Worm (Caenorhabditis elegans) whole organism, L2 larva: ENCODE data around the gene R07H5.16.
"Not testable (repeated sequence)": the region's sequence is repeated elsewhere in the genome, so short reads cannot be mapped to it uniquely, and the experiment has no call there.

Source experiments
- F13H6.1 ChIP-seq: sonication (generic microtip); optimal IDR thresholded peaks from 2 replicates; lab custom pipeline; 2016; ENCODE audit warnings: missing genetic modification characterization, missing compliant biosample characterization
- R02D3.7 ChIP-seq: fragments of 150-350 bp; optimal IDR thresholded peaks from 2 replicates; lab custom pipeline; 2014; ENCODE audit warnings: missing biosample characterization, missing genetic modification characterization
- Y55F3AM.14 ChIP-seq: fragments of 200-800 bp; sonication (Bioruptor generic); optimal IDR thresholded peaks from 2 replicates; lab custom pipeline; 2018; ENCODE audit warnings: mild to moderate bottlenecking, missing genetic modification characterization, missing compliant biosample characterization
- ZK546.5 ChIP-seq: sonication (generic microtip); optimal IDR thresholded peaks from 2 replicates; lab custom pipeline; 2017; ENCODE audit warnings: missing biosample characterization, missing genetic modification characterization
- alr-1 ChIP-seq: fragments of 150-350 bp; optimal IDR thresholded peaks from 2 replicates; lab custom pipeline; 2014; ENCODE audit warnings: missing biosample characterization, missing genetic modification characterization
- aly-2 ChIP-seq: fragments of 150-350 bp; optimal IDR thresholded peaks from 2 replicates; lab custom pipeline; 2014; ENCODE audit warnings: missing biosample characterization, missing genetic modification characterization
- ama-1 ChIP-seq: fragments of 150-350 bp; optimal IDR thresholded peaks from 2 replicates; lab custom pipeline; 2018; ENCODE audit warnings: inconsistent platforms
- ceh-16 ChIP-seq: fragments of 150-350 bp; optimal IDR thresholded peaks from 2 replicates; lab custom pipeline; 2014; ENCODE audit warnings: missing biosample characterization, missing genetic modification characterization
- ceh-82 ChIP-seq: fragments of 150-350 bp; optimal IDR thresholded peaks from 2 replicates; lab custom pipeline; 2014; ENCODE audit warnings: missing biosample characterization, missing genetic modification characterization
- crh-2 ChIP-seq: sonication (generic microtip); optimal IDR thresholded peaks from 2 replicates; lab custom pipeline; 2017; ENCODE audit warnings: missing biosample characterization, missing genetic modification characterization
- dmd-4 ChIP-seq: sonication (generic microtip); optimal IDR thresholded peaks from 2 replicates; lab custom pipeline; 2017; ENCODE audit warnings: missing biosample characterization, missing genetic modification characterization
- egl-27 ChIP-seq: sonication (generic microtip); optimal IDR thresholded peaks from 3 replicates; lab custom pipeline; 2017; ENCODE audit warnings: missing biosample characterization, missing genetic modification reagents, missing genetic modification characterization
- elt-1 ChIP-seq: fragments of 150-350 bp; optimal IDR thresholded peaks from 2 replicates; lab custom pipeline; 2014; ENCODE audit warnings: missing biosample characterization, missing genetic modification characterization
- elt-3 ChIP-seq: sonication (generic microtip); optimal IDR thresholded peaks from 2 replicates; lab custom pipeline; 2017; ENCODE audit warnings: missing biosample characterization, missing genetic modification characterization
- fos-1 ChIP-seq: fragments of 150-350 bp; optimal IDR thresholded peaks from 2 replicates; lab custom pipeline; 2014; ENCODE audit warnings: missing biosample characterization, missing genetic modification characterization
- lin-11 ChIP-seq: fragments of 150-350 bp; sonication (generic microtip); optimal IDR thresholded peaks from 2 replicates; lab custom pipeline; 2014; ENCODE audit warnings: missing biosample characterization, missing genetic modification characterization, inconsistent platforms, mixed read lengths
- lin-13 ChIP-seq: fragments of 150-350 bp; optimal IDR thresholded peaks from 2 replicates; lab custom pipeline; 2014; ENCODE audit warnings: missing biosample characterization, missing genetic modification reagents, missing genetic modification characterization
- lin-39 ChIP-seq: fragments of 150-350 bp; optimal IDR thresholded peaks from 2 replicates; lab custom pipeline; 2014; ENCODE audit warnings: missing biosample characterization, missing genetic modification reagents, missing genetic modification characterization
- mab-5 ChIP-seq: fragments of 150-350 bp; optimal IDR thresholded peaks from 2 replicates; lab custom pipeline; 2014; ENCODE audit warnings: missing biosample characterization, missing genetic modification characterization
- mbf-1 ChIP-seq: sonication (generic microtip); optimal IDR thresholded peaks from 2 replicates; lab custom pipeline; 2017; ENCODE audit warnings: missing biosample characterization, missing genetic modification characterization
- mdl-1 ChIP-seq, 2 experiments: fragments of 150-350 bp in 1 of 2; sonication (generic microtip) in 1 of 2; optimal IDR thresholded peaks; 2 replicates each; lab custom pipeline; 2017; ENCODE audit warnings: missing biosample characterization in 2 of 2, missing genetic modification characterization in 2 of 2
- nhr-11 ChIP-seq: fragments of 150-350 bp; optimal IDR thresholded peaks from 2 replicates; lab custom pipeline; 2014; ENCODE audit warnings: missing biosample characterization, missing genetic modification characterization
- nhr-12 ChIP-seq: fragments of 150-350 bp; optimal IDR thresholded peaks from 2 replicates; lab custom pipeline; 2014; ENCODE audit warnings: missing biosample characterization, missing genetic modification characterization
- nhr-129 ChIP-seq: fragments of 150-350 bp; optimal IDR thresholded peaks from 2 replicates; lab custom pipeline; 2014; ENCODE audit warnings: missing biosample characterization, missing genetic modification characterization
- nhr-21 ChIP-seq: fragments of 150-350 bp; optimal IDR thresholded peaks from 2 replicates; lab custom pipeline; 2014; ENCODE audit warnings: missing biosample characterization, missing genetic modification characterization
- nhr-6 ChIP-seq: fragments of 150-350 bp; optimal IDR thresholded peaks from 2 replicates; lab custom pipeline; 2014; ENCODE audit warnings: missing biosample characterization, missing genetic modification characterization
- nhr-77 ChIP-seq: fragments of 150-350 bp; optimal IDR thresholded peaks from 2 replicates; lab custom pipeline; 2014; ENCODE audit warnings: missing biosample characterization, missing genetic modification characterization
- peb-1 ChIP-seq: fragments of 150-350 bp; optimal IDR thresholded peaks from 2 replicates; lab custom pipeline; 2014; ENCODE audit warnings: missing biosample characterization, missing genetic modification characterization
- sem-4 ChIP-seq: fragments of 150-350 bp; optimal IDR thresholded peaks from 2 replicates; lab custom pipeline; 2014; ENCODE audit warnings: missing biosample characterization, missing genetic modification reagents, missing genetic modification characterization
- skn-1 ChIP-seq: sonication (generic microtip); optimal IDR thresholded peaks from 2 replicates; lab custom pipeline; 2017; ENCODE audit warnings: missing biosample characterization, missing genetic modification characterization
- sma-3 ChIP-seq: sonication (generic microtip); optimal IDR thresholded peaks from 2 replicates; lab custom pipeline; 2016; ENCODE audit warnings: missing genetic modification reagents, missing genetic modification characterization, missing compliant biosample characterization
- sma-9 ChIP-seq, 2 experiments: fragments of 150-350 bp in 1 of 2; sonication (generic microtip) in 1 of 2; optimal IDR thresholded peaks; 2 replicates each; lab custom pipeline; 2014 to 2016; ENCODE audit warnings: missing genetic modification characterization in 2 of 2, mild to moderate bottlenecking in 1 of 2, missing biosample characterization in 1 of 2, missing compliant biosample characterization in 1 of 2, missing genetic modification reagents in 1 of 2, moderate library complexity in 1 of 2
- snpc-4 ChIP-seq: fragments of 150-350 bp; optimal IDR thresholded peaks from 2 replicates; lab custom pipeline; 2014; ENCODE audit warnings: missing biosample characterization, missing genetic modification characterization
- unc-39 ChIP-seq: fragments of 150-350 bp; optimal IDR thresholded peaks from 2 replicates; lab custom pipeline; 2014; ENCODE audit warnings: missing biosample characterization, missing genetic modification characterization
- unc-55 ChIP-seq: fragments of 150-350 bp; sonication (generic microtip); optimal IDR thresholded peaks from 3 replicates; lab custom pipeline; 2014; ENCODE audit warnings: missing biosample characterization, missing genetic modification reagents, missing genetic modification characterization
- zag-1 ChIP-seq: fragments of 150-350 bp; optimal IDR thresholded peaks from 2 replicates; lab custom pipeline; 2014; ENCODE audit warnings: missing biosample characterization, missing genetic modification characterization
- ztf-1 ChIP-seq: fragments of 200-800 bp; sonication (Bioruptor generic); conservative IDR thresholded peaks from 2 replicates; pipeline ENCODE4 v1.3.6; 2022; ENCODE audit warnings: missing genetic modification characterization, missing compliant biosample characterization
- ztf-4 ChIP-seq: fragments of 150-350 bp; optimal IDR thresholded peaks from 2 replicates; lab custom pipeline; 2014; ENCODE audit warnings: missing biosample characterization, missing genetic modification characterization

Gene R07H5.16

ce11 chrIV:11186729-11187128, 12.4 kb upstream of the R07H5.16 start, which contains the start of gene sdz-27:
sdz-27 (plus strand) TSS chrIV:11187029.
- no peak for TF ChIP-seq nhr-77 (tag; lab: Kevin White, UChicago)
- no peak for TF ChIP-seq elt-3 (tag; lab: Kevin White, UChicago)
- TF ChIP-seq aly-2: no peak
- no peak for TF ChIP-seq mab-5 (tag; lab: Kevin White, UChicago)
- TF ChIP-seq nhr-6 (tag; lab: Kevin White, UChicago): no peak
- no peak for TF ChIP-seq nhr-21 (tag; lab: Kevin White, UChicago)
- TF ChIP-seq skn-1 (tag; lab: Kevin White, UChicago): no peak
- no peak for TF ChIP-seq F13H6.1 (tag; lab: Kevin White, UChicago)

ce11 chrIV:11189411-11189810, 9.7 kb upstream of the R07H5.16 start, which contains the start of gene fbxb-79:
fbxb-79 (minus strand) TSS chrIV:11189511.
- TF ChIP-seq ztf-4 (tag; lab: Kevin White, UChicago) (no peak), lin-13 (GFP tag; lab: Kevin White, UChicago) (no peak), ceh-82 (tag; lab: Kevin White, UChicago) (no peak), nhr-21 (tag; lab: Kevin White, UChicago) (no peak), mbf-1 (tag; lab: Kevin White, UChicago) (no peak), zag-1 (tag; lab: Kevin White, UChicago) (no peak), sma-3 (GFP tag; lab: Kevin White, UChicago) (no peak), crh-2 (tag; lab: Kevin White, UChicago) (no peak), dmd-4 (tag; lab: Kevin White, UChicago) (no peak), ztf-1 (GFP tag; lab: Robert Waterston, UW) (no peak), nhr-11 (tag; lab: Kevin White, UChicago) (no peak), nhr-12 (tag; lab: Kevin White, UChicago) (no peak), lin-39 (tag; lab: Kevin White, UChicago) (no peak), Y55F3AM.14 (GFP tag; lab: Kevin White, UChicago) (no peak), sem-4 (tag; lab: Kevin White, UChicago) (no peak), egl-27 (tag; lab: Kevin White, UChicago) (no peak), peb-1 (tag; lab: Kevin White, UChicago) (no peak)

ce11 chrIV:11202389-11202788, 3.3 kb downstream of the R07H5.16 start, which contains the start of gene R07H5.11:
R07H5.11 (plus strand) TSS chrIV:11202768.
- TF ChIP-seq snpc-4, nhr-21, nhr-6 (tag; lab: Kevin White, UChicago): not testable (repeated sequence)
- TF ChIP-seq, all 48 proteins: peak for 0; not testable (repeated sequence) for 48

ce11 chrIV:11207186-11207585, 8.1 kb downstream of the R07H5.16 start, which contains the start of gene R07H5.9:
R07H5.9 (plus strand) TSS chrIV:11207486.
- TF ChIP-seq lin-13 (GFP tag; lab: Kevin White, UChicago): no peak

- no peak for TF ChIP-seq alr-1 (tag; lab: Kevin White, UChicago)
These were observed 11.7 kb downstream of the R07H5.16 start, which contains the start of gene adk-1 for ce11 chrIV:11210781-11211256. adk-1 (minus strand) TSS chrIV:11210831.

ce11 chrIV:11211547-11211946, 12.4 kb downstream of the R07H5.16 start:
- TF ChIP-seq crh-2 (tag; lab: Kevin White, UChicago): peak; percentile 57
- no peak for TF ChIP-seq R02D3.7 (tag; lab: Kevin White, UChicago)
- TF ChIP-seq snpc-4 (tag; lab: Kevin White, UChicago): no peak
- TF ChIP-seq fos-1 (tag; lab: Kevin White, UChicago): peak; percentile 96
- peak; percentile 89 for TF ChIP-seq elt-1 (tag; lab: Kevin White, UChicago)
- TF ChIP-seq ceh-16: peak; percentile 95

ce11 chrIV:11212978-11213377, 13.8 kb downstream of the R07H5.16 start:
- TF ChIP-seq unc-39 (tag; lab: Kevin White, UChicago) (no peak), sem-4 (tag; lab: Kevin White, UChicago) (no peak), sma-3 (GFP tag; lab: Kevin White, UChicago) (no peak), nhr-12 (tag; lab: Kevin White, UChicago) (no peak), unc-55 (GFP tag; lab: Kevin White, UChicago) (no peak), lin-39 (tag; lab: Kevin White, UChicago) (no peak), nhr-77 (tag; lab: Kevin White, UChicago) (no peak), nhr-6 (tag; lab: Kevin White, UChicago) (no peak), fos-1 (tag; lab: Kevin White, UChicago) (no peak), lin-11 (tag; lab: Kevin White, UChicago) (no peak), mdl-1 (tag; optimal IDR thresholded peaks at IDR 0.05; lab: Kevin White, UChicago) (no peak), nhr-129 (tag; lab: Kevin White, UChicago) (no peak), lin-13 (GFP tag; lab: Kevin White, UChicago) (no peak), ztf-4 (tag; lab: Kevin White, UChicago) (no peak), ztf-1 (GFP tag; lab: Robert Waterston, UW) (no peak), sma-9 (GFP tag; optimal IDR thresholded peaks at IDR 0.05; lab: Kevin White, UChicago) (no peak), sma-9 (tag; optimal IDR thresholded peaks at IDR 0.05; lab: Kevin White, UChicago) (no peak), ama-1 (no peak), ZK546.5 (tag; lab: Kevin White, UChicago) (no peak)
